Worm (Caenorhabditis elegans) whole organism, early embryonic: Measurements from ENCODE around the gene F40G12.5.

Source experiments
- B0310.2 ChIP-seq: sonication (generic microtip); optimal IDR thresholded peaks from 2 replicates; lab custom pipeline; 2016; ENCODE audit warnings: mild to moderate bottlenecking, missing genetic modification characterization, missing compliant biosample characterization
- F13C5.2 ChIP-seq: sonication (generic microtip); optimal IDR thresholded peaks from 2 replicates; lab custom pipeline; 2017; ENCODE audit warnings: mild to moderate bottlenecking, missing genetic modification characterization, inconsistent platforms, missing compliant biosample characterization
- aly-1 ChIP-seq: sonication (generic microtip); optimal IDR thresholded peaks from 2 replicates; lab custom pipeline; 2016; ENCODE audit warnings: missing genetic modification characterization, missing compliant biosample characterization
- ama-1 ChIP-seq: fragments of 150-350 bp; optimal IDR thresholded peaks from 2 replicates; lab custom pipeline; 2014
- ceh-13 ChIP-seq: fragments of 200-800 bp; sonication (Bioruptor generic); optimal IDR thresholded peaks from 2 replicates; lab custom pipeline; 2018; ENCODE audit warnings: mild to moderate bottlenecking, missing genetic modification characterization, missing compliant biosample characterization
- ceh-36 ChIP-seq: sonication (generic microtip); optimal IDR thresholded peaks from 2 replicates; lab custom pipeline; 2016; ENCODE audit warnings: missing genetic modification characterization, inconsistent platforms, missing compliant biosample characterization
- ets-7 ChIP-seq: sonication (generic microtip); optimal IDR thresholded peaks from 2 replicates; lab custom pipeline; 2016; ENCODE audit warnings: missing genotype, missing genetic modification characterization, missing compliant biosample characterization
- flt-1 ChIP-seq: fragments of 200-800 bp; sonication (Bioruptor generic); IDR thresholded peaks from 2 replicates; pipeline ENCODE4 v1.3.6; 2022; ENCODE audit warnings: missing genetic modification characterization, missing compliant biosample characterization
- hmbx-1 ChIP-seq: sonication (generic microtip); optimal IDR thresholded peaks from 2 replicates; lab custom pipeline; 2016; ENCODE audit warnings: mild to moderate bottlenecking, missing genetic modification characterization, missing compliant biosample characterization
- hnd-1 ChIP-seq: sonication (generic microtip); optimal IDR thresholded peaks from 2 replicates; lab custom pipeline; 2016; ENCODE audit warnings: missing genetic modification characterization, missing compliant biosample characterization
- pes-1 ChIP-seq: fragments of 200-800 bp; sonication (Bioruptor generic); IDR thresholded peaks from 2 replicates; pipeline ENCODE4 v1.3.6; 2022; ENCODE audit warnings: missing genetic modification reagents, missing genetic modification characterization, missing compliant biosample characterization
- scrt-1 ChIP-seq: fragments of 200-800 bp; sonication (Bioruptor generic); IDR thresholded peaks from 2 replicates; pipeline ENCODE4 v1.3.6; 2022; ENCODE audit warnings: missing genetic modification characterization, missing compliant biosample characterization
- tbx-11 ChIP-seq: fragments of 200-800 bp; sonication (Bioruptor generic); IDR thresholded peaks from 2 replicates; pipeline ENCODE4 v1.3.6; 2022; ENCODE audit warnings: missing genetic modification characterization, missing compliant biosample characterization
- tbx-37 ChIP-seq: fragments of 200-800 bp; sonication (Bioruptor generic); conservative IDR thresholded peaks from 2 replicates; pipeline ENCODE4 v1.3.6; 2022; ENCODE audit warnings: missing genetic modification reagents, missing genetic modification characterization, missing compliant biosample characterization
- tra-4 ChIP-seq: sonication (generic microtip); optimal IDR thresholded peaks from 2 replicates; lab custom pipeline; 2017; ENCODE audit warnings: missing genetic modification characterization, missing compliant biosample characterization

Gene F40G12.5

DNA sequence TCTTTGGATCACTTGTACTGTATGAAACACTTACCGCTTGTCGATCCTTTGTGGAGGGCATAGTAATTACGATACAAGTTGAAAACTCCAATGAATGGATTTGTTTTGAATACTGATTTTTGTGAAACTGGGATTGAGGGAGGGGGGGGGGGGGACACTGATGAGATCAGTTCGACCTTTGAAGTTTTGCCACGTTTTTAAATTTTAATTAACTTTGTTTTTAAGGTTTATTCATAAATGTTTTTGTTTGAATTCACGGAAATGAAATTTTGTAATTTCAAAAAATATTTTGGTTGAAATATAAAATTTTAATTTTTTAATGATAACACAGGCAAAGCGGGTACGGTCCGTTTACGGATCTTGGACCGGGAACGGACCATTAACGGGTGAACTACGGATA, 34.7 kb downstream of the F40G12.5 start, which contains the start of gene ent-3:
TSS of gene ent-3 (minus strand) at position 101 of the 400 bp plus-strand sequence.
- no peak for TF ChIP-seq ceh-36 (tag; lab: Kevin White, UChicago)
- no peak for TF ChIP-seq hnd-1
- no peak for TF ChIP-seq flt-1 (GFP tag; lab: Robert Waterston, UW)
- no peak for TF ChIP-seq tbx-11 (GFP tag; lab: Robert Waterston, UW)
- TF ChIP-seq ama-1 (lab: Kevin White, UChicago), result no peak
- TF ChIP-seq ets-7 (tag; lab: Kevin White, UChicago), result no peak
- TF ChIP-seq B0310.2, result no peak
- TF ChIP-seq tra-4 (tag; lab: Kevin White, UChicago), result no peak
- TF ChIP-seq scrt-1 (GFP tag; lab: Robert Waterston, UW), result no peak
- TF ChIP-seq pes-1, result no peak
- TF ChIP-seq F13C5.2 (tag; lab: Kevin White, UChicago), result no peak
- no peak for TF ChIP-seq ceh-13 (GFP tag; lab: Kevin White, UChicago)
- no peak for TF ChIP-seq aly-1 (tag; lab: Kevin White, UChicago)

DNA sequence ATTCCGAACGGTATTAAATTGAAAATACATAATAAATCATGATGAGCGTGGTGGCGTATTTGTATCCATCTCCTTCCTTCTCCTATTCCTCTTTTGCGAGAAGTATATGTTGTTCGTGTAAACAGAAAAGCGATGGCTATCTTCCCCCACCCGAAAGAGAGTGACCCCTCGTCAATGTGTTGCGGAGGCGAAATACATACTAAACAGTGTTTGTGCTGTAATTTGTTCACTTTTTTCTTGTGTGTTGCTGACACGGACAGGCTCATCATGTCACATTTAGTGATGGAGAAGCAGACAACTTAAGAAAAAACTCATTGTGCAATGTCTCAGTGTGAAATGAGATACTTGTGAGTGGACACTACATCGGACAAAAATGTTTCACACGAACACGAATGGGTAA, 39.0 kb downstream of the F40G12.5 start:
- TF ChIP-seq tra-4 (tag; lab: Kevin White, UChicago) (no peak), scrt-1 (GFP tag; lab: Robert Waterston, UW) (no peak), tbx-37 (no peak), tbx-11 (GFP tag; lab: Robert Waterston, UW) (no peak)

DNA sequence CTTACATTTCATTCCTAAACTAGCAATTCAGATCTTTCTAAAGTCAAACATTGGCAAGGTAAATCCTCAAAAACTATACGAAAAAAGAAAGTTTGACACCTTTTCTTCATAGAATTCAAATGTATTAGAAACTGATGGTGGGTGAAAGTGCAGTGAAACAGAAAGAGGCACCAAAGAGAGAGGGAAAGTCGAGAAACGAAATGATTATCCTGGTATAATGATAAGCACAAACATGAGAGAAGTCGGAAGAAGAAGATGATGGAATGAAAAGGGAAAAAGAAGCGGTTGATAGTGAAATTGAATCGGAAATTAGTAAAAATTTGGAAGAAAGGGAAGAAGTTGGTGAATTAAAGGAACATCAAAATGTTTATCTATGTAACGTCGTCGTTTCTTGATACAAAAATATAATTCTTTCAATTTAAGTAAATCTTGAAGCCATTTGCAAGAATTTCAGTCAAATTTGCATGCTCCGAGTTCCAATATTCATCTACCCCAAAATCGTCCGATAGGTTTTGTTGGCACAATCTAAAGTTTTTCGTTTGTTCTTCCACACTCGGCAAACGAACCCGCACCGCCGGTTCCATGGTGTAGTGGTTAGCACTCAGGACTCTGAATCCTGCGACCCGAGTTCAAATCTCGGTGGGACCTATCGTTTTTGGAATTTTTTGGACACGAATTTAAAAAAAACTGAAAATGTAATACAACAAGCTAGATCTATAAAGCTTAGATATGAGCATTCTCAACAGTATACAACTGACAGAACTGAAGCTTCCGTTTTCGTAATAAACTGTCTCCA, 39.6 kb downstream of the F40G12.5 start:
- no peak for TF ChIP-seq hnd-1
- TF ChIP-seq ama-1 (lab: Kevin White, UChicago), result no peak
- no peak for TF ChIP-seq ceh-36 (tag; lab: Kevin White, UChicago)

DNA sequence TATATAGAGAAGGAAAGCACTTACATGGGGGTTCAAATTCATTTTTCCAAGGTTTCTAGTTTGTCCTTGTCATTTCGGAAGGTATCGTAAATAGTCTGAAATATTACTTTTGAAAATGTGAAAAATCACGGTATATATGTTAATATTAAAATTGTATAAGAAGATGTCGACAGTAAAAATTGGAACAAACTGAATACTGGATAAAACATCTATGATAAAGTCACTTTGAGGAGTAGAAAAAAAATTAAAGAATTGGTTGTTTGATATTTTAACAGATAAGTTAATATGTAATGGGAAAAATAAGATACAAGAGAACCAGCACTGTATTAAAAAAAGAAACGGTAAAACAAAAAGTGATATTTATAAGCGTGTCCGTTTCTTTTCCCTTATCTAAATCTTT, 44.3 kb downstream of the F40G12.5 start, which contains the start of gene nep-21:
TSS of gene nep-21 (minus strand) at position 101 of the 400 bp plus-strand sequence.
- TF ChIP-seq ceh-13 (GFP tag; lab: Kevin White, UChicago), result no peak
- no peak for TF ChIP-seq B0310.2
- TF ChIP-seq ama-1 (lab: Kevin White, UChicago), result no peak
- TF ChIP-seq tbx-11 (GFP tag; lab: Robert Waterston, UW), result no peak
- no peak for TF ChIP-seq tbx-37
- TF ChIP-seq scrt-1 (GFP tag; lab: Robert Waterston, UW), result no peak
- TF ChIP-seq tra-4 (tag; lab: Kevin White, UChicago), result no peak
- no peak for TF ChIP-seq hmbx-1
- no peak for TF ChIP-seq pes-1

DNA sequence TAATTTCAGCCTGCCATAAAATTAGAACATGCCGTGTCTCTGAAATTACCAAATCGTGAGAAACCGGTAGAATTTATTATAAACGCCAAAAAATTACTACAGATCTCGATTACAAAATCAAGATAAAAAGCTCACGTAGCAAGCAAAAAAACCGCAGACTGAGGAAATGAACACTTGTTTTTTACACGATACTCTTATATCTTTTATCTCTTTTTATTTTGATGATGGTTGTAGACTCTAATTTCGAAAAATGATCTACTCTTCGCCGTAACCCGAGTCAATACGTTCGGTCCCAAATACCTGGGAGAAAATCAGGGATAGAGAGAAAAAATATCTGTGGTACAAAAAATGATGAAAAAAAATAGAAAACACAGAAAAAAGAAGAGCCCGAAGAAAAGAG, 47.5 kb downstream of the F40G12.5 start:
- TF ChIP-seq hmbx-1 (no peak), aly-1 (tag; lab: Kevin White, UChicago) (no peak), B0310.2 (no peak), F13C5.2 (tag; lab: Kevin White, UChicago) (no peak), ceh-13 (GFP tag; lab: Kevin White, UChicago) (no peak), hnd-1 (no peak), ama-1 (lab: Kevin White, UChicago) (no peak), flt-1 (GFP tag; lab: Robert Waterston, UW) (no peak), scrt-1 (GFP tag; lab: Robert Waterston, UW) (no peak), tbx-37 (no peak)
